Fruit fly (Drosophila melanogaster): Measurements from ENCODE around the gene RpS10b.

DNA sequence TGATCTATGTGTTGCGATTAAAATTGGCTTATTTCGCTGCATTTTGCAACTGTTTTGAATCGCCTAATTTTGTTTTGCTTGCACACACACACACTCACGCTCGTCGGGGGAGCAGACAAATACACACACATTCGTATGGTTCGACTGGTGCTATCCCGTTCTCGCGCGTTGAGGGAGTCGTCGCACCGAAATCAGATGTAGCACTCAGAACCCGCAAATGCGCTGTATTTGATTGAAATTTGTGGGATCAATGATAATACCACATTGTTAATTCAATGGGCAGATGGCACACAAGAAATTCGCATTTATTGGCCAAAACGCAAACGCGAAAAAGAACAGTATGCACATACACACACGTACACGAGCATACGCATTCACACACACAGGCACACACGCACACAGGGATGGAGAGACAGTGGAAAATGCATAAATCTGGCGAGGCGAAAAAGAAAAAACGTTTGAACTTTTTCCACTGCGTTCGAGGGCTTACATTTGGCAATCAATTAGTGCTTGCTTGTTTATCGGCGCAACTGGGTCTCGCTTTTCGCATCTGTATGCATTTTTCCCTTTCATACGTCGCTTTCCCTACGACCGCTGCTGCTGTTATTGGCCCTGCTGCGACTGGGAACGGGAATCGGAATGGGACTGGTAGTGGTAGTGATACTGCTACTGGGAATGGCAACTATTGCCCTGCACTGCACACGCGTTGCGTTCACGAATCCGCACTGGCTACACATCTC, 18.8 kb upstream of the RpS10b start:
- TF ChIP-seq CG12744 (GFP tag; optimal IDR thresholded peaks at IDR 0.05) (no peak), Taf1 (GFP tag; IDR thresholded peaks at IDR 0.05) (no peak), Ets97D (GFP tag; optimal IDR thresholded peaks at IDR 0.05) (no peak), HLH4C (GFP tag; IDR thresholded peaks at IDR 0.05; ENCODE audit: partially characterized antibody) (no peak), Gug (GFP tag; IDR thresholded peaks at IDR 0.05) (no peak), CG9437 (GFP tag; optimal IDR thresholded peaks at IDR 0.05) (no peak), CG15514 (GFP tag; optimal IDR thresholded peaks at IDR 0.05) (no peak)

Measured in whole organism, embryonic.